Fruit fly (Drosophila melanogaster): Measurements from ENCODE around the gene CG11865.
A peak's percentile ranks its signal among the peaks of the same experiment; 100 is the strongest.

CG11865 gene

DNA sequence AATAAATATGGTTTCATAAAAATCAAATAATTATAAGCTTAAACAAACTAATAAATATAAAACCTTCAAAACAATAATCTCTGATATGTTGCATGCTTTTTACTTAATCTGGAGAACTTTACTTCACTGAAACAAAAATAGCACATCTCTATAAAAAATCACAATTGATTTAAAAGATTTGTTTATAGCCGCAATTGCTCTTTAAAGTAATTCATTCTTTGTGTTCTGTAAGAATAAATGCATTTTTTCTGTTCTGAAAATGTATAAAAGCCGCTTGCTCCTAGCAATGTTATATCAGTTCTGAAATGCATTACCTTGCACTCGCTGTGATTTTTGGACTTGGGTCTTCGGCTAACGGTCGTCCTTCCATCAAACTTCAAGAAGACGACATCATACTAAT is at the start of gene CG11865:
TSS of gene CG11865 (plus strand) at position 301 of the 400 bp plus-strand sequence.
- TF ChIP-seq sage (GFP tag; optimal IDR thresholded peaks at IDR 0.05) (no peak), ey (GFP tag; optimal IDR thresholded peaks at IDR 0.05) (no peak)

DNA sequence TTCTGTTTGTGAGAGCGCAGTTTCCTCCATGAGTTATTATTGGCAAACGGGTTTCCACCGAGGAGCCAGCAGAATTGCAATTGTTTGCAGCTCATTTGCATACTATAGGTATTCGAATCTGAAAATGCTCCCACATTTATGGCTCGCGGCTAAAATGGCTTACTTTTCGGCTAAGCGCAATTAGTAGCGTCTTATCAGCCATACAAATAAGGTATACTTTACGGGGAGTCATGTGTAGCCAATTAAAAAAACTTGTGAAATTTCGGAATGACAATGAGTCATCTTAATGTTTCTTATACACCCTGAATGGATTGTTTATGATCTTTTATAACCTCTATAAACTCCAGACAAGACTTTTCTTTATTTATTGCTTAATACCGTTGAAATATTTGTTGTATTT is 7.7 kb upstream of the CG11865 start:
- no peak for TF ChIP-seq GATAd (GFP tag; optimal IDR thresholded peaks at IDR 0.05)
- peak; percentile 84 for TF ChIP-seq Vsx2 (GFP tag; optimal IDR thresholded peaks at IDR 0.05; ENCODE audit: partially characterized antibody)
- TF ChIP-seq Myc (optimal IDR thresholded peaks at IDR 0.05) = peak; percentile 24

DNA sequence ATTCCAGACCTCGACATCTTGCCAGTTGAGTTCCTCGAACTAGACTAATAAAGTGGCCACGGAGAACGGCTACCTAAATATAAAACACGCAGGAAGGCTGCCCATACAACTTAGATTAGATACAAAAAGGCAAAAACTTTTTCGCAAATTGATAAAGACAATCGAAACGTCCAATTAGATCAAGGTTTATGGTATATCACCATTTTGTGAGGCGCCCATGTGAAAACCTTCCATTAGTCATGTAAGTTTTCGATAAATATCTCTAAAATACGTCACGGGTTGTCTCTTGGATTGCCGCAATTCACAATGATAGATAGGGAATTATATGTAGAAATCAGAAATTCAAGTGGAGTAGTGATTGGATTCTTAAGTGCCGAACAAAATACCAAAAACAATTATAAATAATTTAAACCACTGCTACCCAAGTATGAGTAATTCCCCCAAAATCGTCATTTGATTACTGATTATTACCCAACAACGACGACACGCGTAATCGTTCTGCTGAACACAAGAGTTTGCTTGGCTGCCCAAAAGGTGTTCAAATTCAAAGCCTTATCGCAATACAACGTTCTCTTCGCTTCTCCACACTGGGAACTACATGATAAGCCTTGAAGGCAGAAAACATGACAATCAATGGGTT is 5.0 kb upstream of the CG11865 start, which contains the start of gene CG15255:
TSS of gene CG15255 (minus strand) at position 51 of the 640 bp plus-strand sequence.
- TF ChIP-seq h (GFP tag; optimal IDR thresholded peaks at IDR 0.05) = peak; percentile 35
- no peak for TF ChIP-seq N (GFP tag; optimal IDR thresholded peaks at IDR 0.05)
- TF ChIP-seq Rel (GFP tag; optimal IDR thresholded peaks at IDR 0.05) = no peak
- peak; percentile 93 for TF ChIP-seq Rel (tag; optimal IDR thresholded peaks at IDR 0.05)
- TF ChIP-seq Sp1 (GFP tag; optimal IDR thresholded peaks at IDR 0.05) = no peak
- no peak for TF ChIP-seq tai (GFP tag; optimal IDR thresholded peaks at IDR 0.05)
- TF ChIP-seq ey (GFP tag; optimal IDR thresholded peaks at IDR 0.05) = no peak
- no peak for TF ChIP-seq sage (GFP tag; optimal IDR thresholded peaks at IDR 0.05)
- TF ChIP-seq CG32264 (GFP tag; optimal IDR thresholded peaks at IDR 0.05) = no peak
- TF ChIP-seq Hr83 (GFP tag; optimal IDR thresholded peaks at IDR 0.05; ENCODE audit: poor library complexity, severe bottlenecking) = no peak
- no peak for TF ChIP-seq br (GFP tag; optimal IDR thresholded peaks at IDR 0.05)
- no peak for TF ChIP-seq Vsx2 (GFP tag; optimal IDR thresholded peaks at IDR 0.05; ENCODE audit: partially characterized antibody)
- no peak for TF ChIP-seq OdsH (GFP tag; optimal IDR thresholded peaks at IDR 0.05)
- TF ChIP-seq Abd-B (GFP tag; optimal IDR thresholded peaks at IDR 0.05) = no peak

DNA sequence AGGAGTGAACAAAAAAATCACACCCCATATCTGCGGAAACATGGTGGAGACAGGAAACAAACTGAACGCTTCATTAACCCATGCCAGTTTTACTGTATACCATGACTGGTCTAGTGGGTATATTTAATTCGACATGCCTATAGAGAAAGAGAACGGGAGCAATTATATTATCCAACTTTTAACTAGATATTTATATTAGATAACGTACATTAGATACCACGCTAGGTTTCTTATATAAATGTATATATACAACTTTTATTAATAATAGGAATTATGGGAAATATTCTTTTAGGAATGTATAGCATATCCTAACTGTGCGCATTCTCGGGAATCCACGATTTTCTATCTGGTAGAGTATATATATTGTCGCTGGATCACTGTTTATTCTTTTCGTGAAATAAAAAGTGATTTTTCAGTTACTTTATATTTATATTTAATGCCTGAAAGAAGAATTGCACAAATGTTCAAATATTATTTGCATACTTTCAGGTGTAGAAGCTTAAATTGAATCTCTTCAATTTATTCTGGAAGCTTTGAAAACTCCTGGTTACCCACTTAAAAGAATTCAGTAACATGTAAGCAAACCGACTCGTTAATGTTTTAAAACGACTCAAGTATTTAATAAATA is 3.4 kb upstream of the CG11865 start, which contains the start of gene Semp1:
TSS of gene Semp1 (minus strand) at position 51 of the 628 bp plus-strand sequence.
- no peak for TF ChIP-seq CG32264 (GFP tag; optimal IDR thresholded peaks at IDR 0.05)
- no peak for TF ChIP-seq sv (GFP tag; optimal IDR thresholded peaks at IDR 0.05)
- TF ChIP-seq lola (GFP tag; optimal IDR thresholded peaks at IDR 0.05) = no peak
- no peak for TF ChIP-seq Mio (GFP tag; optimal IDR thresholded peaks at IDR 0.05)
- TF ChIP-seq usp (GFP tag; optimal IDR thresholded peaks at IDR 0.05) = no peak
- no peak for TF ChIP-seq foxo (GFP tag; optimal IDR thresholded peaks at IDR 0.05)
- no peak for TF ChIP-seq Vsx2 (GFP tag; optimal IDR thresholded peaks at IDR 0.05; ENCODE audit: partially characterized antibody)
- no peak for TF ChIP-seq br (GFP tag; optimal IDR thresholded peaks at IDR 0.05)
- TF ChIP-seq CG9705 (GFP tag; optimal IDR thresholded peaks at IDR 0.05) = no peak
- no peak for TF ChIP-seq CrebA (GFP tag; optimal IDR thresholded peaks at IDR 0.05; ENCODE audit: borderline replicate concordance)
- TF ChIP-seq Jra (GFP tag; optimal IDR thresholded peaks at IDR 0.05) = no peak
- no peak for TF ChIP-seq h (GFP tag; optimal IDR thresholded peaks at IDR 0.05)

DNA sequence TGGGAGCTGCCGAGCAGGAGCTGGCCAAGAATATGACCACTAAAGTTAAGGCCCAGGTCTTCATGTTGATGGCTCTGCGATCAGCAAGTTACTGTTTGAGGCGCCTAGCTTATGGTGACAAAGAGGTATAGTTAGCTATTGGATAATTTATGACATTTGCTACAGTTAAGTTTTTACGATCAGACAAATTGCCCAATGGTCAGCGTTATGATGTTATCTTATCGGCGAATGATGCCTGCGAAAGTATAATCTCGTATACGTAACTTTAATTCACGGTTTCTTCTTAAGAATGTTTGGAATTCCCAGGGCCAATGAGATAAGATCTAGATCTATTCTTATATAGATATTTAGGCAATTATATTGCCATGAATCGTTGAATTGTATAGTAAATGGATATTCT is 2.1 kb upstream of the CG11865 start, which contains the start of gene CG15254:
TSS of gene CG15254 (minus strand) at position 101 of the 400 bp plus-strand sequence.
- TF ChIP-seq Dfd (GFP tag; optimal IDR thresholded peaks at IDR 0.05) = no peak
- TF ChIP-seq Myc (optimal IDR thresholded peaks at IDR 0.05) = no peak
- no peak for TF ChIP-seq sv (GFP tag; optimal IDR thresholded peaks at IDR 0.05)
- TF ChIP-seq Mio (GFP tag; optimal IDR thresholded peaks at IDR 0.05) = no peak
- TF ChIP-seq pan (optimal IDR thresholded peaks at IDR 0.05) = no peak
- no peak for TF ChIP-seq psq (GFP tag; optimal IDR thresholded peaks at IDR 0.05)
- TF ChIP-seq br (GFP tag; optimal IDR thresholded peaks at IDR 0.05) = no peak
- TF ChIP-seq dsf (GFP tag; optimal IDR thresholded peaks at IDR 0.05; ENCODE audit: borderline replicate concordance) = no peak
- no peak for TF ChIP-seq Jra (GFP tag; optimal IDR thresholded peaks at IDR 0.05)
- TF ChIP-seq rgr (GFP tag; optimal IDR thresholded peaks at IDR 0.05) = no peak
- no peak for TF ChIP-seq woc (GFP tag; optimal IDR thresholded peaks at IDR 0.05)
- TF ChIP-seq lola (GFP tag; optimal IDR thresholded peaks at IDR 0.05) = no peak
- TF ChIP-seq HLH106 (tag; optimal IDR thresholded peaks at IDR 0.05) = no peak
- no peak for TF ChIP-seq ey (GFP tag; optimal IDR thresholded peaks at IDR 0.05)
- TF ChIP-seq Rel (GFP tag; optimal IDR thresholded peaks at IDR 0.05) = no peak
- TF ChIP-seq Rel (tag; optimal IDR thresholded peaks at IDR 0.05) = no peak
